Worm (Caenorhabditis elegans) whole organism, late embryonic: ENCODE results near the gene sid-2.
A peak's percentile ranks its signal among the peaks of the same experiment; 100 is the strongest.

ENCODE experiments used
- C08G9.2 ChIP-seq: sonication (generic microtip); optimal IDR thresholded peaks from 2 replicates; lab custom pipeline; 2016; ENCODE audit warnings: mild to moderate bottlenecking, missing genetic modification characterization, moderate library complexity, missing compliant biosample characterization
- C38D4.7 ChIP-seq: fragments of 200-800 bp; sonication (Bioruptor generic); optimal IDR thresholded peaks from 2 replicates; lab custom pipeline; 2018; ENCODE audit warnings: mild to moderate bottlenecking, missing genetic modification characterization, moderate library complexity, missing compliant biosample characterization
- K02D7.2 ChIP-seq: sonication (generic microtip); optimal IDR thresholded peaks from 2 replicates; lab custom pipeline; 2017; ENCODE audit warnings: mild to moderate bottlenecking, missing genetic modification characterization, missing compliant biosample characterization
- K09A11.1 ChIP-seq: sonication (generic microtip); optimal IDR thresholded peaks from 2 replicates; lab custom pipeline; 2017; ENCODE audit warnings: antibody characterized with exemption, mild to moderate bottlenecking, missing genetic modification characterization, missing compliant biosample characterization; ENCODE audit not compliant: insufficient read depth
- T23F11.4 ChIP-seq: fragments of 200-800 bp; sonication (Bioruptor generic); optimal IDR thresholded peaks from 2 replicates; lab custom pipeline; 2018; ENCODE audit warnings: mild to moderate bottlenecking, missing genetic modification characterization, missing compliant biosample characterization
- ahr-1 ChIP-seq: sonication (generic microtip); optimal IDR thresholded peaks from 2 replicates; lab custom pipeline; 2016; ENCODE audit warnings: missing genetic modification characterization, missing compliant biosample characterization
- ceh-18 ChIP-seq: sonication (generic microtip); optimal IDR thresholded peaks from 2 replicates; lab custom pipeline; 2016; ENCODE audit warnings: missing genetic modification characterization, missing compliant biosample characterization
- ceh-30 ChIP-seq: fragments of 150-350 bp; optimal IDR thresholded peaks from 2 replicates; lab custom pipeline; 2014; ENCODE audit warnings: missing biosample characterization, missing genetic modification characterization
- ceh-45 ChIP-seq: fragments of 200-800 bp; sonication (Bioruptor generic); IDR thresholded peaks from 2 replicates; pipeline ENCODE4 v1.3.6; 2022; ENCODE audit warnings: missing genetic modification reagents, missing genetic modification characterization, missing compliant biosample characterization
- ceh-48 ChIP-seq: sonication (generic microtip); optimal IDR thresholded peaks from 2 replicates; lab custom pipeline; 2016; ENCODE audit warnings: missing genetic modification characterization, inconsistent platforms, missing compliant biosample characterization
- dve-1 ChIP-seq: sonication (generic microtip); optimal IDR thresholded peaks from 2 replicates; lab custom pipeline; 2017; ENCODE audit warnings: antibody characterized with exemption, mild to moderate bottlenecking, missing genetic modification characterization, missing compliant biosample characterization
- elt-2 ChIP-seq: sonication (generic microtip); optimal IDR thresholded peaks from 2 replicates; lab custom pipeline; 2016; ENCODE audit warnings: missing genetic modification reagents, missing genetic modification characterization, missing compliant biosample characterization
- elt-4 ChIP-seq: sonication (generic microtip); optimal IDR thresholded peaks from 2 replicates; lab custom pipeline; 2016; ENCODE audit warnings: missing genetic modification characterization, missing compliant biosample characterization
- ets-4 ChIP-seq: sonication (generic microtip); optimal IDR thresholded peaks from 2 replicates; lab custom pipeline; 2016; ENCODE audit warnings: missing genetic modification characterization, missing compliant biosample characterization
- fkh-10 ChIP-seq: fragments of 150-350 bp; optimal IDR thresholded peaks from 2 replicates; lab custom pipeline; 2014; ENCODE audit warnings: missing biosample characterization, missing genetic modification reagents, missing genetic modification characterization
- hlh-15 ChIP-seq: sonication (generic microtip); optimal IDR thresholded peaks from 2 replicates; lab custom pipeline; 2016; ENCODE audit warnings: missing genetic modification characterization, missing compliant biosample characterization
- hlh-30 ChIP-seq: sonication (generic microtip); optimal IDR thresholded peaks from 2 replicates; lab custom pipeline; 2017; ENCODE audit warnings: antibody characterized with exemption, missing genetic modification characterization, missing compliant biosample characterization; ENCODE audit not compliant: insufficient read depth
- hlh-6 ChIP-seq: sonication (generic microtip); optimal IDR thresholded peaks from 2 replicates; lab custom pipeline; 2016; ENCODE audit warnings: missing genotype, missing genetic modification characterization, missing compliant biosample characterization
- hlh-8 ChIP-seq: sonication (generic microtip); optimal IDR thresholded peaks from 2 replicates; lab custom pipeline; 2016; ENCODE audit warnings: missing genotype, missing genetic modification characterization, missing compliant biosample characterization
- lin-11 ChIP-seq: fragments of 200-800 bp; sonication (Bioruptor generic); optimal IDR thresholded peaks from 2 replicates; lab custom pipeline; 2018; ENCODE audit warnings: mild to moderate bottlenecking, missing genetic modification characterization, missing compliant biosample characterization
- madf-2 ChIP-seq: sonication (generic microtip); optimal IDR thresholded peaks from 2 replicates; lab custom pipeline; 2017; ENCODE audit warnings: missing genetic modification characterization, missing compliant biosample characterization
- mec-3 ChIP-seq: sonication (generic microtip); optimal IDR thresholded peaks from 2 replicates; lab custom pipeline; 2016; ENCODE audit warnings: borderline replicate concordance, missing genetic modification characterization, missing compliant biosample characterization
- nfya-1 ChIP-seq: sonication (generic microtip); optimal IDR thresholded peaks from 2 replicates; lab custom pipeline; 2017; ENCODE audit warnings: missing genetic modification characterization, mild to moderate bottlenecking, missing compliant biosample characterization, antibody characterized with exemption, moderate library complexity
- npax-4 ChIP-seq: sonication (generic microtip); optimal IDR thresholded peaks from 2 replicates; lab custom pipeline; 2016; ENCODE audit warnings: missing genetic modification characterization, missing compliant biosample characterization
- odd-2 ChIP-seq: sonication (generic microtip); optimal IDR thresholded peaks from 2 replicates; lab custom pipeline; 2017; ENCODE audit warnings: antibody characterized with exemption, mild to moderate bottlenecking, missing genetic modification characterization, missing compliant biosample characterization
- pag-3 ChIP-seq: sonication (generic microtip); optimal IDR thresholded peaks from 2 replicates; lab custom pipeline; 2016; ENCODE audit warnings: missing compliant biosample characterization, missing genetic modification characterization, borderline replicate concordance
- pat-9 ChIP-seq: fragments of 200-800 bp; sonication (Bioruptor generic); optimal IDR thresholded peaks from 2 replicates; lab custom pipeline; 2018; ENCODE audit warnings: mild to moderate bottlenecking, missing genetic modification characterization, moderate library complexity, missing compliant biosample characterization
- pros-1 ChIP-seq: fragments of 150-350 bp; optimal IDR thresholded peaks from 2 replicates; lab custom pipeline; 2014; ENCODE audit warnings: missing biosample characterization, missing genetic modification reagents, missing genetic modification characterization
- rnt-1 ChIP-seq: sonication (generic microtip); optimal IDR thresholded peaks from 2 replicates; lab custom pipeline; 2016; ENCODE audit warnings: missing genetic modification characterization, missing compliant biosample characterization
- sdc-2 ChIP-seq: sonication (generic microtip); optimal IDR thresholded peaks from 2 replicates; lab custom pipeline; 2016; ENCODE audit warnings: missing genotype, missing genetic modification characterization, missing compliant biosample characterization
- sox-2 ChIP-seq: fragments of 200-800 bp; sonication (Bioruptor generic); IDR thresholded peaks from 2 replicates; pipeline ENCODE4 v1.3.6; 2022; ENCODE audit warnings: missing genetic modification reagents, missing genetic modification characterization, missing compliant biosample characterization
- sox-4 ChIP-seq: sonication (generic microtip); optimal IDR thresholded peaks from 2 replicates; lab custom pipeline; 2017; ENCODE audit warnings: mild to moderate bottlenecking, missing genetic modification characterization, inconsistent platforms, missing compliant biosample characterization
- tbx-2 ChIP-seq: sonication (generic microtip); optimal IDR thresholded peaks from 2 replicates; lab custom pipeline; 2016; ENCODE audit warnings: missing genetic modification characterization, missing compliant biosample characterization
- tbx-7 ChIP-seq: sonication (generic microtip); optimal IDR thresholded peaks from 2 replicates; lab custom pipeline; 2016; ENCODE audit warnings: missing genotype, missing genetic modification characterization, missing compliant biosample characterization
- ttx-3 ChIP-seq: sonication (generic microtip); optimal IDR thresholded peaks from 2 replicates; lab custom pipeline; 2016; ENCODE audit warnings: missing genetic modification reagents, missing genetic modification characterization, missing compliant biosample characterization
- unc-42 ChIP-seq: sonication (generic microtip); optimal IDR thresholded peaks from 2 replicates; lab custom pipeline; 2016; ENCODE audit warnings: missing genotype, missing genetic modification characterization, missing compliant biosample characterization
- unc-55 ChIP-seq: sonication (generic microtip); optimal IDR thresholded peaks from 2 replicates; lab custom pipeline; 2017; ENCODE audit warnings: missing biosample characterization, missing genetic modification reagents, missing genetic modification characterization

The sid-2 gene

ce11 chrIII:13678761-13679495 lies at the start of gene sid-2:
TSS of gene sid-2 (plus strand) at chrIII:13679445.
- TF ChIP-seq madf-2 (tag; lab: Kevin White, UChicago) (no peak), nfya-1 (tag; lab: Kevin White, UChicago) (no peak), tbx-7 (no peak), hlh-8 (no peak), unc-42 (tag; lab: Kevin White, UChicago) (no peak), K02D7.2 (tag; lab: Kevin White, UChicago) (no peak), ceh-48 (no peak), C08G9.2 (tag; lab: Kevin White, UChicago) (no peak), mec-3 (no peak), fkh-10 (GFP tag; lab: Kevin White, UChicago) (no peak), hlh-15 (no peak), pag-3 (tag; lab: Kevin White, UChicago) (no peak), ceh-18 (tag; lab: Kevin White, UChicago) (no peak), sox-2 (GFP tag; lab: Robert Waterston, UW) (no peak), unc-55 (GFP tag; lab: Kevin White, UChicago) (no peak), elt-4 (tag; lab: Kevin White, UChicago) (no peak), pat-9 (tag; lab: Kevin White, UChicago) (no peak), pros-1 (tag; lab: Kevin White, UChicago) (no peak), elt-2 (tag; lab: Kevin White, UChicago) (no peak)

DNA sequence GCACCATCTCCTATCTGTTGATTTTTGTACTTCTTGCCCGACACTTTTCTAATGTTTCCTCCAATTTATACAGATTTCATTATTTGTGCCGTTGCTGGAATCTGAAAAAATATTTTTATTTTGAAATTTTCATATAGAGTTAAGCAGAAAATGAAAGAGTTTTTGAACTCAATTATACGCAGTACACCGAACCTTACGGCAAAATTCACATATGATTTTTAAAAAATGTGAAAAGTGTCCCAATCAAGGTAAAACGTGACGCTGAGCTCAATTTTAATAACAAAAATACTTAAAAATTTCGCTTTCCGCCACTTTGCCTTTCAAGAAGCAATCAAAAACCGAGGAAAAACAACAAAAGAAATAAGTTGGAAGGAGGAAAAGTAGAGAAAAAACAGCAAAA lies 48.5 kb upstream of the sid-2 start, which contains the start of gene arrd-17:
Gene arrd-17, minus strand, starts transcription at position 101 of the 400 bp plus-strand sequence.
- TF ChIP-seq ceh-30 (tag; lab: Kevin White, UChicago), result no peak
- TF ChIP-seq sdc-2, result no peak
- no peak for TF ChIP-seq K09A11.1 (tag; lab: Kevin White, UChicago)
- TF ChIP-seq lin-11 (tag; lab: Kevin White, UChicago), result no peak
- TF ChIP-seq ceh-45, result no peak
- no peak for TF ChIP-seq unc-42 (tag; lab: Kevin White, UChicago)
- TF ChIP-seq hlh-6 (tag; lab: Kevin White, UChicago), result no peak
- no peak for TF ChIP-seq npax-4 (tag; lab: Kevin White, UChicago)
- no peak for TF ChIP-seq hlh-30 (tag; lab: Kevin White, UChicago)
- no peak for TF ChIP-seq sox-4 (tag; lab: Kevin White, UChicago)
- TF ChIP-seq, all 69 proteins: peak for 0

DNA sequence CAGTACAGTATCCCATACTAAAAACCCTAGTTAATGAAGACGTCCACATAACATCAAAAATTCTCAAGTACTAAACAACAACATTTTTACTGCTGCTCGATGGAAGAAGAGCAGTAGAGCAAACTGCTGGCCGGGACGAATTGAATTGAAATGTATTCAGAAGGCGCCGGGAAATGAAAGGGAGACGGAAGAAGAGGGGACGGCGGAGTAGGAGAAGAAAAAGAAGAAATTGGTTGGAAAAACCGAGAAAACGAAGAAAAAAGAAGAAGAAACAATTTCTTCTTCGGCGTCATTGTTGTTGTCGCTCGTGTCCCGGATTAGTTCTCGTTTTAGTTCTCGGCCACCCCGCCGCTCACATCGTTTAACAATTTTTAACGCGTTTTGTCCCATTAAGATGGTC lies 45.4 kb upstream of the sid-2 start:
- no peak for TF ChIP-seq ahr-1 (tag; lab: Kevin White, UChicago)
- TF ChIP-seq ets-4 (tag; lab: Kevin White, UChicago), result no peak
- peak; percentile 66 for TF ChIP-seq unc-42 (tag; lab: Kevin White, UChicago)
- TF ChIP-seq, all 69 proteins: peak for 1

DNA sequence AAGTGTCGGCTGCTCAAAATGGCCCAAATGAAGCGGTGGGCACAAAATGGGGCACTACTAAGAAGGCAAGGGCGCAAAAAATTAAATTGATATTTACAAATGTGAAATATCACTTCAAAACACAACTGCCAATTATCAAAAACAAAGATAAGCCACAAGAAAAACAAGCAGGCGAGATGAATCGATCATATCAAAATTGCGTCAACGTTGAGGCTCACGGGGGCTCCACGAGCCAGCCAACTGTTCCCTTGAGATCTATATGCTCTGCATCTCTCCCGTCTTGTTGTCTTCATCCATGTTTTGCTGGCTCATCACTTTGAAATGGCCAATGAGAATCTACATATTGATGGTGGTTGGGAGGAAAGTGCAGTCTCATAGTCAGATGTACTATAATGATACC lies 44.0 kb upstream of the sid-2 start:
- TF ChIP-seq hlh-15 (no peak), unc-55 (GFP tag; lab: Kevin White, UChicago) (peak; percentile 46)

- no peak for TF ChIP-seq T23F11.4
- TF ChIP-seq hlh-8, result no peak
- peak; percentile 35 for TF ChIP-seq ceh-18 (tag; lab: Kevin White, UChicago)
- no peak for TF ChIP-seq odd-2 (tag; lab: Kevin White, UChicago)
- no peak for TF ChIP-seq elt-2 (tag; lab: Kevin White, UChicago)
- TF ChIP-seq dve-1, result no peak
- TF ChIP-seq rnt-1 (tag; lab: Kevin White, UChicago), result peak; percentile 42
- peak; percentile 94 for TF ChIP-seq unc-55 (GFP tag; lab: Kevin White, UChicago)
- no peak for TF ChIP-seq sox-2 (GFP tag; lab: Robert Waterston, UW)
- no peak for TF ChIP-seq ceh-45
- no peak for TF ChIP-seq tbx-2 (tag; lab: Kevin White, UChicago)
- no peak for TF ChIP-seq ahr-1 (tag; lab: Kevin White, UChicago)
- no peak for TF ChIP-seq ttx-3 (tag; lab: Kevin White, UChicago)
- TF ChIP-seq unc-42 (tag; lab: Kevin White, UChicago), result peak; percentile 63
- TF ChIP-seq C38D4.7, result no peak
- TF ChIP-seq, all 69 proteins: peak for 4
Observed at ce11 chrIII:13635730-13636360, 43.4 kb upstream of the sid-2 start.
